Fruit fly (Drosophila melanogaster): Measurements from ENCODE around the gene CG6592.

Gene CG6592

DNA sequence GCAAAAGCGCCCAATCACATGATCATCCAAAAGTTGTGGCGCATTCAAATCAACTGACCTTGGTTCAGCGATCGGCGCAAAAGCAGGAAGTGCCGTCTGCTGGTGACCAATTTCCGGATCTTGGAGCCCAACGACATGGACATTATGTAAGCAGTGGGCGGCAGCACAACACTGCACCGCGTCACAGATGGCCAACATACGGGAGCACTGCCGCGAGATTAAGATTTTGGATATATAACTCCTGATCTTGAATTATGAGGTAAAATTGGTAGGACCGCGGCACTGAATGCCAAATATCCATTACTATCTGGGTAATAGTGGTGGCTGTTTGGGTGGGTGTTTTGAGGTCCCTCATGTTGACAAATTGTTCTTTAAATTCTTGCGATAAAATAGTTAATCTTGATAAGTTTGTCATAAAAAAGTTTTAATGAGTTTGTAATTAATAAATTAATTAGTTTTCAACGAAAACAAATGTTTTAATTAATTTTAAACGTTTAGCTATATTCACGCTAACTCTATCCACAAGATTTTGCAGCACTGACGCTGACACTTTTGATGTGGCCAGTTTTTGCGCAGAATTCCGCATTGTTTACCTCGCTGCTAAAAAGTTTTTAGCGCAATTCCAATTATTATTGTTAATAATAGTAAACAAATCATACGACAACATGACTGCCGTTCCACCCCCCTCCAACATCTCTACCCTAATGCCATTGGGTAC, 15.7 kb downstream of the CG6592 start, which contains the start of the genes CG13295 and CG6610 (continued):
- TF ChIP-seq da (GFP tag; optimal IDR thresholded peaks at IDR 0.05): no peak
- no peak for TF ChIP-seq CG10274 (GFP tag; optimal IDR thresholded peaks at IDR 0.05)
- TF ChIP-seq CG32532 (GFP tag; IDR thresholded peaks at IDR 0.05): peak; percentile 65
- peak; percentile 47 for TF ChIP-seq Chrac-16 (GFP tag; optimal IDR thresholded peaks at IDR 0.05)
- TF ChIP-seq grau (tag; optimal IDR thresholded peaks at IDR 0.05): peak; percentile 73
- 0 out of 3 replicates have a peak, but pooled peaks have one; percentile 15 for TF ChIP-seq CG2889 (GFP tag; IDR thresholded peaks at IDR 0.05)
- TF ChIP-seq exex (tag; optimal IDR thresholded peaks at IDR 0.05): peak; percentile 31
- TF ChIP-seq CG34376 (GFP tag; optimal IDR thresholded peaks at IDR 0.05): peak; percentile 69
- TF ChIP-seq peb (GFP tag; IDR thresholded peaks at IDR 0.05): 0 out of 2 replicates have a peak, but pooled peaks have one; percentile 14
- peak; percentile 37 for TF ChIP-seq Fer1 (GFP tag; optimal IDR thresholded peaks at IDR 0.05)
- TF ChIP-seq CG18476 (GFP tag; optimal IDR thresholded peaks at IDR 0.05): no peak
- TF ChIP-seq Dek (tag; optimal IDR thresholded peaks at IDR 0.05): peak; percentile 55
- TF ChIP-seq ro (GFP tag; IDR thresholded peaks at IDR 0.05): no peak
- TF ChIP-seq gsb-n (tag; optimal IDR thresholded peaks at IDR 0.05): peak; percentile 11
- peak; percentile 37 for TF ChIP-seq fu2 (GFP tag; optimal IDR thresholded peaks at IDR 0.05)
- peak; percentile 54 for TF ChIP-seq CG30020 (tag; optimal IDR thresholded peaks at IDR 0.05)
- peak; percentile 71 for TF ChIP-seq B-H2 (GFP tag; optimal IDR thresholded peaks at IDR 0.05)
- TF ChIP-seq slp2 (GFP tag; optimal IDR thresholded peaks at IDR 0.05): no peak
- no peak for TF ChIP-seq ara (GFP tag; IDR thresholded peaks at IDR 0.05)
- peak; percentile 31 for TF ChIP-seq HLH54F (GFP tag; optimal IDR thresholded peaks at IDR 0.05)
- peak; percentile 71 for TF ChIP-seq CG3847 (GFP tag; IDR thresholded peaks at IDR 0.05)
- no peak for TF ChIP-seq CG17612 (GFP tag; IDR thresholded peaks at IDR 0.05)
- TF ChIP-seq psq (GFP tag; optimal IDR thresholded peaks at IDR 0.05): no peak
- TF ChIP-seq Sox100B (GFP tag; optimal IDR thresholded peaks at IDR 0.05): no peak
- peak; percentile 51 for TF ChIP-seq CG1233 (GFP tag; optimal IDR thresholded peaks at IDR 0.05)
- TF ChIP-seq CG13296 (GFP tag; optimal IDR thresholded peaks at IDR 0.05): peak; percentile 56
- no peak for TF ChIP-seq ac (GFP tag; optimal IDR thresholded peaks at IDR 0.05)
- TF ChIP-seq bab2 (GFP tag; optimal IDR thresholded peaks at IDR 0.05): peak; percentile 27
- TF ChIP-seq bbx (GFP tag; IDR thresholded peaks at IDR 0.05; ENCODE audit: partially characterized antibody): no peak
- TF ChIP-seq NFAT (GFP tag; IDR thresholded peaks at IDR 0.05): 0 out of 2 replicates have a peak, but pooled peaks have one; percentile 5
- TF ChIP-seq CG4360 (GFP tag; IDR thresholded peaks at IDR 0.05): no peak
- TF ChIP-seq CG42726 (GFP tag; IDR thresholded peaks at IDR 0.05; ENCODE audit: partially characterized antibody): no peak
- TF ChIP-seq Asciz (GFP tag; optimal IDR thresholded peaks at IDR 0.05): no peak
- TF ChIP-seq Optix (GFP tag; IDR thresholded peaks at IDR 0.05): no peak
- no peak for TF ChIP-seq CG2129 (GFP tag; IDR thresholded peaks at IDR 0.05; ENCODE audit: partially characterized antibody)
- TF ChIP-seq Hr3 (GFP tag; optimal IDR thresholded peaks at IDR 0.05): peak; percentile 49
- no peak for TF ChIP-seq salm (tag; optimal IDR thresholded peaks at IDR 0.05)
- no peak for TF ChIP-seq E2f1 (GFP tag; IDR thresholded peaks at IDR 0.05)
- peak; percentile 76 for TF ChIP-seq gfzf (GFP tag; optimal IDR thresholded peaks at IDR 0.05)
- peak; percentile 72; the same call in 2 of the 3 replicates for TF ChIP-seq CG17361 (GFP tag; IDR thresholded peaks at IDR 0.05)
- no peak for TF ChIP-seq CG16779 (GFP tag; IDR thresholded peaks at IDR 0.05)
- TF ChIP-seq Med (GFP tag): peak; percentile 86
- peak; percentile 66 for TF ChIP-seq Fer3 (tag; optimal IDR thresholded peaks at IDR 0.05)
- peak; percentile 50 for TF ChIP-seq CG10147 (GFP tag; optimal IDR thresholded peaks at IDR 0.05)
- peak; percentile 59 for TF ChIP-seq pho (GFP tag; optimal IDR thresholded peaks at IDR 0.05)
- peak; percentile 52 for TF ChIP-seq Meics (GFP tag; optimal IDR thresholded peaks at IDR 0.05)
- no peak for TF ChIP-seq wek (GFP tag; optimal IDR thresholded peaks at IDR 0.05)
- no peak for TF ChIP-seq TFAM (GFP tag; optimal IDR thresholded peaks at IDR 0.05)
- no peak for TF ChIP-seq cwo (GFP tag; optimal IDR thresholded peaks at IDR 0.05)
- peak; percentile 76 for TF ChIP-seq CG2678 (tag; optimal IDR thresholded peaks at IDR 0.05)

All from whole organism, embryonic.